Fruit fly (Drosophila melanogaster) whole organism, embryonic: ENCODE measurements around the gene shv.

Experiments used
- ATbp ChIP-seq: fragments of 200-800 bp; sonication (Bioruptor generic); optimal IDR thresholded peaks from 2 replicates; lab custom pipeline; 2017; ENCODE audit warnings: missing biosample characterization, mild to moderate bottlenecking, missing genetic modification characterization, missing genetic modification reagents
- Asciz ChIP-seq: fragments of 200-800 bp; sonication (Bioruptor generic); optimal IDR thresholded peaks from 2 replicates; lab custom pipeline; 2017; ENCODE audit warnings: missing biosample characterization, mild to moderate bottlenecking, missing genetic modification characterization, missing genetic modification reagents
- Bdp1 ChIP-seq: fragments of 200-800 bp; sonication (Bioruptor generic); optimal IDR thresholded peaks from 3 replicates; lab custom pipeline; 2016; ENCODE audit warnings: missing biosample characterization, missing genetic modification characterization
- CG14050 ChIP-seq: fragments of 200-800 bp; sonication (Bioruptor generic); IDR thresholded peaks from 3 replicates; pipeline ENCODE4 v1.3.6; 2022; ENCODE audit warnings: missing biosample characterization, missing genetic modification characterization
- CG15479 ChIP-seq: fragments of 200-800 bp; sonication (Bioruptor generic); optimal IDR thresholded peaks from 3 replicates; lab custom pipeline; 2019; ENCODE audit warnings: missing biosample characterization, mild to moderate bottlenecking, missing genetic modification characterization, moderate library complexity
- CG15514 ChIP-seq: fragments of 200-800 bp; sonication (Bioruptor generic); optimal IDR thresholded peaks from 3 replicates; lab custom pipeline; 2017; ENCODE audit warnings: missing biosample characterization, missing genetic modification characterization, mild to moderate bottlenecking, moderate library complexity, missing genetic modification reagents
- CG15696 ChIP-seq: fragments of 200-800 bp; sonication (Bioruptor generic); optimal IDR thresholded peaks from 2 replicates; lab custom pipeline; 2019; ENCODE audit warnings: missing biosample characterization, mild to moderate bottlenecking, missing genetic modification characterization, moderate library complexity
- CG1647 ChIP-seq: fragments of 200-800 bp; sonication (Bioruptor generic); optimal IDR thresholded peaks from 3 replicates; lab custom pipeline; 2016; ENCODE audit warnings: missing biosample characterization, missing genetic modification characterization
- CG16813 ChIP-seq: fragments of 200-800 bp; sonication (Bioruptor generic); IDR thresholded peaks from 3 replicates; pipeline ENCODE4 v1.3.6; 2022; ENCODE audit warnings: missing biosample characterization, missing genetic modification characterization; ENCODE audit not compliant: partially characterized antibody
- CG17328 ChIP-seq: fragments of 200-800 bp; sonication (Bioruptor generic); IDR thresholded peaks from 2 replicates; pipeline ENCODE4 v1.3.6; 2022; ENCODE audit warnings: missing biosample characterization, missing genetic modification characterization
- CG17361 ChIP-seq: fragments of 200-800 bp; sonication (Bioruptor generic); IDR thresholded peaks from 3 replicates; pipeline ENCODE4 v1.3.6; 2022; ENCODE audit warnings: missing biosample characterization, missing genetic modification characterization
- CG30403 ChIP-seq: fragments of 200-800 bp; sonication (Bioruptor generic); optimal IDR thresholded peaks from 3 replicates; lab custom pipeline; 2016; ENCODE audit warnings: missing biosample characterization, missing genetic modification characterization
- CG30431 ChIP-seq: fragments of 200-800 bp; sonication (Bioruptor generic); optimal IDR thresholded peaks from 2 replicates; lab custom pipeline; 2017; ENCODE audit warnings: missing biosample characterization, missing genetic modification characterization
- CG3163 ChIP-seq: fragments of 200-800 bp; sonication (Bioruptor generic); optimal IDR thresholded peaks from 3 replicates; lab custom pipeline; 2016; ENCODE audit warnings: missing biosample characterization, missing genetic modification characterization
- CG32772 ChIP-seq: fragments of 200-800 bp; sonication (Bioruptor generic); IDR thresholded peaks from 2 replicates; pipeline ENCODE4 v1.3.6; 2022; ENCODE audit warnings: missing biosample characterization, missing genetic modification characterization
- CG3847 ChIP-seq: fragments of 200-800 bp; sonication (Bioruptor generic); IDR thresholded peaks from 2 replicates; pipeline ENCODE4 v1.3.6; 2022; ENCODE audit warnings: missing biosample characterization, missing genetic modification characterization
- CG42726 ChIP-seq: fragments of 200-800 bp; sonication (Bioruptor generic); IDR thresholded peaks from 2 replicates; pipeline ENCODE4 v1.3.6; 2022; ENCODE audit warnings: missing biosample characterization, missing genetic modification characterization; ENCODE audit not compliant: partially characterized antibody
- CG4424 ChIP-seq: fragments of 200-800 bp; sonication (Bioruptor generic); optimal IDR thresholded peaks from 3 replicates; lab custom pipeline; 2016; ENCODE audit warnings: missing biosample characterization, missing genetic modification characterization
- CG6813 ChIP-seq: fragments of 200-800 bp; sonication (Bioruptor generic); optimal IDR thresholded peaks from 2 replicates; lab custom pipeline; 2017; ENCODE audit warnings: missing biosample characterization, missing genetic modification characterization, mild to moderate bottlenecking, moderate library complexity, missing genetic modification reagents
- CG9437 ChIP-seq: fragments of 200-800 bp; sonication (Bioruptor generic); optimal IDR thresholded peaks from 2 replicates; lab custom pipeline; 2018; ENCODE audit warnings: missing biosample characterization, mild to moderate bottlenecking, missing genetic modification characterization
- ERR ChIP-seq: fragments of 200-800 bp; sonication (Bioruptor generic); optimal IDR thresholded peaks from 2 replicates; lab custom pipeline; 2016; ENCODE audit warnings: missing biosample characterization, missing genetic modification characterization
- H15 ChIP-seq: fragments of 200-800 bp; sonication (Bioruptor generic); IDR thresholded peaks from 3 replicates; pipeline ENCODE4 v1.3.6; 2022; ENCODE audit warnings: missing biosample characterization, missing genetic modification characterization
- Med ChIP-seq: fragments of 200-800 bp; sonication (Bioruptor generic); peaks from one replicate; lab custom pipeline; 2016; ENCODE audit warnings: missing biosample characterization, missing genetic modification characterization, mild to moderate bottlenecking, inconsistent platforms, moderate library complexity
- NC2β ChIP-seq: fragments of 200-800 bp; sonication (Bioruptor generic); optimal IDR thresholded peaks from 2 replicates; lab custom pipeline; 2016; ENCODE audit warnings: missing biosample characterization, missing genetic modification characterization
- Nf-YA ChIP-seq: fragments of 200-800 bp; sonication (Bioruptor generic); IDR thresholded peaks from 2 replicates; pipeline ENCODE4 v1.3.6; 2022; ENCODE audit warnings: missing biosample characterization, missing genetic modification characterization
- Rfx ChIP-seq: fragments of 200-800 bp; sonication (Bioruptor generic); IDR thresholded peaks from 2 replicates; pipeline ENCODE4 v1.3.6; 2022; ENCODE audit warnings: missing biosample characterization, missing genetic modification characterization
- Stat92E ChIP-seq, 3 experiments: fragments of >200 bp in 2 of 3; fragments of 200-800 bp in 1 of 3; sonication (Bioruptor generic) in 1 of 3; optimal IDR thresholded peaks; 2 replicates each; lab custom pipeline; 2017 to 2019; ENCODE audit warnings: missing biosample characterization in 3 of 3, missing genetic modification characterization in 3 of 3, mild to moderate bottlenecking in 1 of 3, moderate library complexity in 1 of 3
- bsh ChIP-seq, 2 experiments: fragments of 200-800 bp; sonication (Bioruptor generic); optimal IDR thresholded peaks; 2 replicates each; lab custom pipeline; 2017 to 2018; ENCODE audit warnings: mild to moderate bottlenecking in 2 of 2, missing biosample characterization in 2 of 2, missing genetic modification characterization in 2 of 2, moderate library complexity in 1 of 2
- caup ChIP-seq: fragments of 200-800 bp; sonication (Bioruptor generic); optimal IDR thresholded peaks from 3 replicates; lab custom pipeline; 2017; ENCODE audit warnings: missing biosample characterization, mild to moderate bottlenecking, missing genetic modification characterization, moderate library complexity; ENCODE audit not compliant: severe bottlenecking
- chif ChIP-seq, 2 experiments: fragments of 200-800 bp; sonication (Bioruptor generic); optimal IDR thresholded peaks; 3 replicates each; lab custom pipeline; 2016; ENCODE audit warnings: missing biosample characterization in 2 of 2, missing genetic modification characterization in 2 of 2
- chinmo ChIP-seq: fragments of 200-800 bp; sonication (Bioruptor generic); IDR thresholded peaks from 4 replicates; pipeline ENCODE4 v1.3.6; 2022; ENCODE audit warnings: missing biosample characterization, missing genetic modification characterization; ENCODE audit not compliant: partially characterized antibody
- croc ChIP-seq: fragments of 200-800 bp; sonication (Bioruptor generic); conservative IDR thresholded peaks from 3 replicates; pipeline ENCODE4 v1.3.6; 2022; ENCODE audit warnings: missing biosample characterization, missing genetic modification characterization
- crol ChIP-seq: fragments of 200-800 bp; sonication (Bioruptor generic); IDR thresholded peaks from 2 replicates; pipeline ENCODE4 v1.3.6; 2022; ENCODE audit warnings: missing biosample characterization, missing genetic modification characterization
- cwo ChIP-seq: fragments of 200-800 bp; sonication (Bioruptor generic); optimal IDR thresholded peaks from 3 replicates; lab custom pipeline; 2017; ENCODE audit warnings: missing biosample characterization, missing genetic modification characterization, mild to moderate bottlenecking, moderate library complexity, missing genetic modification reagents
- dmrt99B ChIP-seq: fragments of 200-800 bp; sonication (Bioruptor generic); optimal IDR thresholded peaks from 2 replicates; lab custom pipeline; 2018; ENCODE audit warnings: missing biosample characterization, mild to moderate bottlenecking, missing genetic modification characterization, moderate library complexity
- eve ChIP-seq, 2 experiments: fragments of >200 bp; optimal IDR thresholded peaks; 2 replicates each; lab custom pipeline; 2017; ENCODE audit warnings: missing biosample characterization in 2 of 2, missing genetic modification characterization in 2 of 2
- fd96Cb ChIP-seq: fragments of 200-800 bp; sonication (Bioruptor generic); optimal IDR thresholded peaks from 2 replicates; lab custom pipeline; 2018; ENCODE audit warnings: missing biosample characterization, mild to moderate bottlenecking, missing genetic modification characterization, moderate library complexity
- nerfin-2 ChIP-seq: fragments of 200-800 bp; sonication (Bioruptor generic); IDR thresholded peaks from 2 replicates; pipeline ENCODE4 v1.3.6; 2022; ENCODE audit warnings: missing biosample characterization, missing genetic modification characterization; ENCODE audit not compliant: partially characterized antibody
- nom ChIP-seq: fragments of 200-800 bp; sonication (Bioruptor generic); optimal IDR thresholded peaks from 2 replicates; lab custom pipeline; 2017; ENCODE audit warnings: missing biosample characterization, missing genetic modification characterization, mild to moderate bottlenecking, moderate library complexity, missing genetic modification reagents
- row ChIP-seq: fragments of 200-800 bp; sonication (Bioruptor generic); IDR thresholded peaks from 3 replicates; pipeline ENCODE4 v1.3.6; 2022; ENCODE audit warnings: missing biosample characterization, missing genetic modification characterization
- run ChIP-seq: fragments of 200-800 bp; sonication (Bioruptor generic); optimal IDR thresholded peaks from 3 replicates; lab custom pipeline; 2018; ENCODE audit warnings: missing biosample characterization, mild to moderate bottlenecking, missing genetic modification characterization
- salm ChIP-seq: fragments of 200-800 bp; sonication (Bioruptor generic); optimal IDR thresholded peaks from 2 replicates; lab custom pipeline; 2018; ENCODE audit warnings: missing biosample characterization, mild to moderate bottlenecking, missing genetic modification characterization
- sens ChIP-seq: fragments of 200-800 bp; sonication (Bioruptor generic); peaks from one replicate; lab custom pipeline; 2016; ENCODE audit warnings: missing biosample characterization, missing genetic modification characterization
- slbo ChIP-seq: fragments of 200-800 bp; sonication (Bioruptor generic); IDR thresholded peaks from 2 replicates; pipeline ENCODE4 v1.3.6; 2022; ENCODE audit warnings: missing biosample characterization, missing genetic modification characterization
- slp2 ChIP-seq: fragments of 200-800 bp; sonication (Bioruptor generic); optimal IDR thresholded peaks from 2 replicates; lab custom pipeline; 2016; ENCODE audit warnings: missing biosample characterization, missing genetic modification characterization
- sug ChIP-seq: fragments of 200-800 bp; optimal IDR thresholded peaks from 2 replicates; lab custom pipeline; 2019; ENCODE audit warnings: missing biosample characterization, mild to moderate bottlenecking, missing genetic modification characterization, moderate library complexity
- tin ChIP-seq: fragments of 200-800 bp; sonication (Bioruptor generic); optimal IDR thresholded peaks from 3 replicates; lab custom pipeline; 2016; ENCODE audit warnings: missing biosample characterization, missing genetic modification characterization
- toy ChIP-seq: fragments of 200-800 bp; sonication (Bioruptor generic); IDR thresholded peaks from 2 replicates; pipeline ENCODE4 v1.3.6; 2022; ENCODE audit warnings: missing biosample characterization, missing genetic modification characterization
- unpg ChIP-seq: fragments of 200-800 bp; sonication (Bioruptor generic); optimal IDR thresholded peaks from 3 replicates; lab custom pipeline; 2018; ENCODE audit warnings: missing biosample characterization, mild to moderate bottlenecking, missing genetic modification characterization, moderate library complexity

Gene shv

DNA sequence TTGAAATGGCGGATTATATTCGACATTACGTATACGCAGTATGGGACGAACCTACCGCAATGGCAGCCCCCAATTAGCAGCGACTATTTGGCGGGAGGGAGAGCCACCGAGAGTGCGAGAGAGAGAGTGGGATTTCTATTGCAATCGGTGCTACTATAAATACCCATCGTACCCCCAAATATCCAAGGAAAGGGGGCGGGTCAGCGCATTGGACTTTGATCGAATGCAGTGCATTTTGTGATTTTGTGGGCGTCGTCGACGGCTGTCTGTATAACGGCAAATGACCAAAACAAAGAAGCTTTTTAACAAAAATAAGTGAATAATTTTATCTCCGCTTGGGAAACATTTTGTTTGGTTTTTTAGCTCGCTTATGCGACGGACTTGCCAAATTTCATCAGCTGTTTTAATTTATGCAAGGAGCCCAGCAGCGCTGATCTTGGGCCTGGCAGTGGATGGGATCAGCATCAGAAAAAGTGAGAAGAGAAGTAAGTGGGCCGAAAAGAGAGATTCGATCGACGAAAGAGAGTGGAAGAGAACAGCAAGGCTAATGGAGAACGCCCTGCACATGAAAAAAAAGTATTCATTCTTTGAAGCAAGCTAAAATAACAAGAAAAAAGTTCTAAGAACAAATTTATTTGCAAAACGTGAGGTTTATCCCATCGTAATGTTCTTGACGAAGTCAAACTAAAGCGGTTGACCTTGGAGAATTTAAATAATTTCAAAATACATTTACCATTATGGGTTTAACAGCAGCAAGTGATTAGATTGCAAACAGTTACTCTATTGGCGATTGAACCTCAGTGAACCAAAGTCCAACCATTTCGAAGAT lies 35.0 kb downstream of the shv start (continued):
- TF ChIP-seq CG30431 (GFP tag; lab: Kevin White, UChicago) (peak; percentile 17), run (tag; lab: Kevin White, UChicago) (no peak), ATbp (no peak), tin (peak; percentile 1), sens (peak; percentile 91), row (peak; percentile 57), CG17361 (GFP tag; lab: Robert Waterston, UW) (peak; percentile 46; the same call in 1 of the 3 replicates), nom (GFP tag; lab: Kevin White, UChicago) (peak; percentile 52), CG15514 (GFP tag; lab: Kevin White, UChicago) (peak; percentile 12), CG42726 (no peak), nerfin-2 (GFP tag; lab: Robert Waterston, UW) (no peak), CG6813 (no peak), slp2 (peak; percentile 9), CG9437 (GFP tag; lab: Kevin White, UChicago) (peak; percentile 16), CG32772 (no peak), CG4424 (GFP tag; lab: Kevin White, UChicago) (peak; percentile 26), CG3847 (GFP tag; lab: Robert Waterston, UW) (0 out of 2 replicates have a peak, but pooled peaks have one; percentile 27), fd96Cb (tag; lab: Kevin White, UChicago) (peak; percentile 17), ERR (peak; percentile 38), crol (no peak), caup (GFP tag; lab: Kevin White, UChicago) (no peak), Rfx (GFP tag; lab: Robert Waterston, UW) (0 out of 2 replicates have a peak, but pooled peaks have one; percentile 41), Bdp1 (GFP tag; lab: Kevin White, UChicago) (no peak), CG14050 (no peak), NC2β (GFP tag; lab: Kevin White, UChicago) (peak; percentile 58), sug (tag; lab: Kevin White, UChicago) (peak; percentile 5), H15 (no peak), salm (tag; lab: Kevin White, UChicago) (no peak), Asciz (GFP tag; lab: Kevin White, UChicago) (peak; percentile 32), slbo (0 out of 2 replicates have a peak, but pooled peaks have one; percentile 15), cwo (GFP tag; lab: Kevin White, UChicago) (no peak), toy (GFP tag; lab: Robert Waterston, UW) (no peak), CG16813 (no peak), eve (GFP tag; optimal IDR thresholded peaks at IDR 0.05; lab: Kevin White, UChicago) (peak in 1 of 2 experiments; percentile 76), CG15696 (tag; lab: Kevin White, UChicago) (no peak)

DNA sequence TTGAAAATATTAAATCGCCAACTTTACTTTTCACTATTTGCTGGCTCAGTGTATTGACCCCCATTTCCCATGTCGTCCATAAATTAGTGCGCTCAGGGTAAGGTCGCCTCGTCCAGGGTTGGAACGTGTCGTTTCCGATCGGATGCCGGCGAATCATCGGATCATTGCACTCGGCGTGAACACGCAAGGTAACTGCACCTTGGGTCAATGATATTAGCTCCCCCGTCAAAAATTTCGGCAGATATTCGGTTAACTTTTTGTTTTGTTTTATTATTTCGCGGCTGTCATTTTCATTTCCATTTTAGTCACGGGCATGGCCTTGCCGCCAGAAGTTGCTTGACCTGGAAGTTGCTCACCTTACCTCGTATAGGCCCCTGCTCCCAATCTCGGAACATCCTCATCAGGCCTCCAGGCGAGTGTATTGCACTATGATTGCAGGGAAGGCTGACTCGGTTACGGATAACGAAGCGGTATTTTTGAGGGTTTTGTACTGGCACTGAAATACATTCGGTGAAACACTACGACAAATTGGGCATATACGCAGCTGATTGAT lies 35.7 kb downstream of the shv start:
- TF ChIP-seq Stat92E (GFP tag; optimal IDR thresholded peaks at IDR 0.05; lab: Kevin White, UChicago): no peak
- TF ChIP-seq CG3163 (GFP tag; lab: Kevin White, UChicago): no peak
- TF ChIP-seq CG30403 (GFP tag; lab: Kevin White, UChicago): no peak
- TF ChIP-seq CG9437 (GFP tag; lab: Kevin White, UChicago): no peak
- no peak for TF ChIP-seq unpg (GFP tag; lab: Kevin White, UChicago)
- TF ChIP-seq NC2β (GFP tag; lab: Kevin White, UChicago): no peak
- no peak for TF ChIP-seq run (tag; lab: Kevin White, UChicago)
- peak; percentile 28; the same call in 1 of the 4 replicates for TF ChIP-seq chinmo (GFP tag; lab: Robert Waterston, UW)
- TF ChIP-seq chif (GFP tag; optimal IDR thresholded peaks at IDR 0.05; lab: Kevin White, UChicago): peak in 1 of 2 experiments; percentile 15
- TF ChIP-seq croc (GFP tag; lab: Robert Waterston, UW): no peak
- TF ChIP-seq Nf-YA (GFP tag; lab: Robert Waterston, UW): no peak
- TF ChIP-seq CG17328 (GFP tag; lab: Robert Waterston, UW): no peak
- TF ChIP-seq CG1647 (GFP tag; lab: Kevin White, UChicago): no peak
- TF ChIP-seq CG15479: no peak
- TF ChIP-seq bsh (GFP tag; optimal IDR thresholded peaks at IDR 0.05; lab: Kevin White, UChicago): no peak
- TF ChIP-seq Med (GFP tag; lab: Kevin White, UChicago): peak; percentile 18
- TF ChIP-seq dmrt99B: no peak
